Fruit fly (Drosophila melanogaster): ENCODE measurements around the gene Idgf4.
A peak's percentile ranks its signal among the peaks of the same experiment; 100 is the strongest.

Gene Idgf4

dm6 chrX:9911026-9911425, 19.7 kb downstream of the Idgf4 start, which contains the start of gene CG1986:
Gene CG1986, minus strand, starts transcription at chrX:9911126.
- TF ChIP-seq Mnt (GFP tag; optimal IDR thresholded peaks at IDR 0.05), result no peak
- TF ChIP-seq ovo (GFP tag; optimal IDR thresholded peaks at IDR 0.05), result no peak
- no peak for TF ChIP-seq Crg-1 (GFP tag; optimal IDR thresholded peaks at IDR 0.05)
- TF ChIP-seq CG7101 (tag; optimal IDR thresholded peaks at IDR 0.05), result no peak
- no peak for TF ChIP-seq pad (GFP tag; optimal IDR thresholded peaks at IDR 0.05)
- TF ChIP-seq CG1620 (GFP tag; optimal IDR thresholded peaks at IDR 0.05), result no peak
- TF ChIP-seq CG14711 (tag; optimal IDR thresholded peaks at IDR 0.05), result no peak
- TF ChIP-seq Hr96 (GFP tag; optimal IDR thresholded peaks at IDR 0.05), result no peak
- no peak for TF ChIP-seq CG11617 (GFP tag; optimal IDR thresholded peaks at IDR 0.05)
- no peak for TF ChIP-seq cnc (optimal IDR thresholded peaks at IDR 0.05)
- no peak for TF ChIP-seq CG33017 (tag; optimal IDR thresholded peaks at IDR 0.05)
- TF ChIP-seq toe (GFP tag; optimal IDR thresholded peaks at IDR 0.05), result no peak

dm6 chrX:9909384-9909783, 21.4 kb downstream of the Idgf4 start:
- TF ChIP-seq CG11617 (GFP tag; optimal IDR thresholded peaks at IDR 0.05), result no peak
- TF ChIP-seq bab1 (GFP tag; optimal IDR thresholded peaks at IDR 0.05), result no peak
- no peak for TF ChIP-seq CG7101 (tag; optimal IDR thresholded peaks at IDR 0.05)
- no peak for TF ChIP-seq pad (GFP tag; optimal IDR thresholded peaks at IDR 0.05)
- TF ChIP-seq Mnt (GFP tag; optimal IDR thresholded peaks at IDR 0.05), result no peak
- TF ChIP-seq CG5204 (GFP tag; optimal IDR thresholded peaks at IDR 0.05), result no peak
- no peak for TF ChIP-seq cnc (optimal IDR thresholded peaks at IDR 0.05)
- no peak for TF ChIP-seq Crg-1 (GFP tag; optimal IDR thresholded peaks at IDR 0.05)
- TF ChIP-seq CG14711 (tag; optimal IDR thresholded peaks at IDR 0.05), result no peak
- no peak for TF ChIP-seq kay (GFP tag; ENCODE audit: borderline replicate concordance)
- TF ChIP-seq tj (GFP tag; optimal IDR thresholded peaks at IDR 0.05), result no peak

- TF ChIP-seq CG14711 (tag; optimal IDR thresholded peaks at IDR 0.05) (no peak), Hr96 (GFP tag; optimal IDR thresholded peaks at IDR 0.05) (no peak), Crg-1 (GFP tag; optimal IDR thresholded peaks at IDR 0.05) (no peak), pad (GFP tag; optimal IDR thresholded peaks at IDR 0.05) (no peak), tj (GFP tag; optimal IDR thresholded peaks at IDR 0.05) (no peak), Mnt (GFP tag; optimal IDR thresholded peaks at IDR 0.05) (no peak), CG7045 (GFP tag; optimal IDR thresholded peaks at IDR 0.05) (no peak), cic (GFP tag; optimal IDR thresholded peaks at IDR 0.05) (no peak), CG7101 (tag; optimal IDR thresholded peaks at IDR 0.05) (no peak), ovo (GFP tag; optimal IDR thresholded peaks at IDR 0.05) (no peak), Clk (GFP tag; optimal IDR thresholded peaks at IDR 0.05) (no peak), CG1620 (GFP tag; optimal IDR thresholded peaks at IDR 0.05) (no peak), CG12768 (GFP tag; optimal IDR thresholded peaks at IDR 0.05) (no peak), CG11617 (GFP tag; optimal IDR thresholded peaks at IDR 0.05) (no peak), cnc (optimal IDR thresholded peaks at IDR 0.05) (no peak), CG5204 (GFP tag; optimal IDR thresholded peaks at IDR 0.05) (no peak), bab1 (GFP tag; optimal IDR thresholded peaks at IDR 0.05) (no peak), kay (GFP tag; ENCODE audit: borderline replicate concordance) (no peak), CG33017 (tag; optimal IDR thresholded peaks at IDR 0.05) (no peak), toe (GFP tag; optimal IDR thresholded peaks at IDR 0.05) (no peak)
Observed at dm6 chrX:9899535-9900179, 31.1 kb downstream of the Idgf4 start, which contains the start of gene CG15249. Gene CG15249, minus strand, starts transcription at chrX:9899585.

dm6 chrX:9897599-9897998, 33.1 kb downstream of the Idgf4 start:
- TF ChIP-seq Crg-1 (GFP tag; optimal IDR thresholded peaks at IDR 0.05), result no peak
- TF ChIP-seq tj (GFP tag; optimal IDR thresholded peaks at IDR 0.05), result no peak
- TF ChIP-seq CG12768 (GFP tag; optimal IDR thresholded peaks at IDR 0.05), result no peak
- TF ChIP-seq bab1 (GFP tag; optimal IDR thresholded peaks at IDR 0.05), result no peak
- TF ChIP-seq ovo (GFP tag; optimal IDR thresholded peaks at IDR 0.05), result no peak
- no peak for TF ChIP-seq Clk (GFP tag; optimal IDR thresholded peaks at IDR 0.05)

dm6 chrX:9892834-9893233, 37.9 kb downstream of the Idgf4 start:
- no peak for TF ChIP-seq toe (GFP tag; optimal IDR thresholded peaks at IDR 0.05)
- TF ChIP-seq bab1 (GFP tag; optimal IDR thresholded peaks at IDR 0.05), result peak; percentile 36

dm6 chrX:9889686-9890085, 41.1 kb downstream of the Idgf4 start:
- TF ChIP-seq Mnt (GFP tag; optimal IDR thresholded peaks at IDR 0.05) (no peak), kay (GFP tag; ENCODE audit: borderline replicate concordance) (no peak), bab1 (GFP tag; optimal IDR thresholded peaks at IDR 0.05) (no peak), Clk (GFP tag; optimal IDR thresholded peaks at IDR 0.05) (no peak), CG5204 (GFP tag; optimal IDR thresholded peaks at IDR 0.05) (no peak), CG11617 (GFP tag; optimal IDR thresholded peaks at IDR 0.05) (no peak), pad (GFP tag; optimal IDR thresholded peaks at IDR 0.05) (no peak), tj (GFP tag; optimal IDR thresholded peaks at IDR 0.05) (no peak), toe (GFP tag; optimal IDR thresholded peaks at IDR 0.05) (no peak), cnc (optimal IDR thresholded peaks at IDR 0.05) (no peak), CG33017 (tag; optimal IDR thresholded peaks at IDR 0.05) (no peak), CG7045 (GFP tag; optimal IDR thresholded peaks at IDR 0.05) (no peak)

dm6 chrX:9885363-9885762, 45.4 kb downstream of the Idgf4 start:
- TF ChIP-seq bab1 (GFP tag; optimal IDR thresholded peaks at IDR 0.05) (no peak), Crg-1 (GFP tag; optimal IDR thresholded peaks at IDR 0.05) (no peak), Hr96 (GFP tag; optimal IDR thresholded peaks at IDR 0.05) (no peak), kay (GFP tag; ENCODE audit: borderline replicate concordance) (no peak), CG14711 (tag; optimal IDR thresholded peaks at IDR 0.05) (no peak), cnc (optimal IDR thresholded peaks at IDR 0.05) (no peak), CG7045 (GFP tag; optimal IDR thresholded peaks at IDR 0.05) (no peak), CG11617 (GFP tag; optimal IDR thresholded peaks at IDR 0.05) (no peak), toe (GFP tag; optimal IDR thresholded peaks at IDR 0.05) (no peak), CG5204 (GFP tag; optimal IDR thresholded peaks at IDR 0.05) (no peak), ovo (GFP tag; optimal IDR thresholded peaks at IDR 0.05) (no peak), cic (GFP tag; optimal IDR thresholded peaks at IDR 0.05) (no peak), Mnt (GFP tag; optimal IDR thresholded peaks at IDR 0.05) (no peak), Clk (GFP tag; optimal IDR thresholded peaks at IDR 0.05) (no peak), CG7101 (tag; optimal IDR thresholded peaks at IDR 0.05) (no peak), tj (GFP tag; optimal IDR thresholded peaks at IDR 0.05) (no peak), CG12768 (GFP tag; optimal IDR thresholded peaks at IDR 0.05) (no peak)
